Worm (Caenorhabditis elegans): ENCODE data around the gene srx-80.

ce11 chrV:11574563-11574962, 19.0 kb upstream of the srx-80 start:
- TF ChIP-seq him-1 (tag; optimal IDR thresholded peaks at IDR 0.05) (no peak), dao-5 (tag; optimal IDR thresholded peaks at IDR 0.05) (no peak)
